Fruit fly (Drosophila melanogaster) whole organism, pupa: Measurements from ENCODE around the gene CG12507.

Experiments used
- CG10348 ChIP-seq: fragments of 200-800 bp; sonication (Bioruptor generic); IDR thresholded peaks from 2 replicates; pipeline ENCODE4 v1.3.6; 2022; ENCODE audit warnings: missing biosample characterization, missing genetic modification characterization
- CG12605 ChIP-seq: fragments of 200-800 bp; sonication (Bioruptor generic); IDR thresholded peaks from 2 replicates; pipeline ENCODE4 v1.3.6; 2022; ENCODE audit warnings: missing biosample characterization, missing genetic modification characterization
- CG15710 ChIP-seq: fragments of 200-800 bp; sonication (Bioruptor generic); optimal IDR thresholded peaks from 2 replicates; lab custom pipeline; 2018; ENCODE audit warnings: missing biosample characterization, mild to moderate bottlenecking, missing genetic modification characterization, moderate library complexity
- CG34367 ChIP-seq: fragments of 200-800 bp; sonication (Bioruptor generic); optimal IDR thresholded peaks from 2 replicates; lab custom pipeline; 2018; ENCODE audit warnings: missing biosample characterization, mild to moderate bottlenecking, missing genetic modification characterization
- CG4496 ChIP-seq: fragments of 200-800 bp; sonication (Bioruptor generic); IDR thresholded peaks from 3 replicates; pipeline ENCODE4 v1.3.6; 2022; ENCODE audit warnings: missing biosample characterization, missing genetic modification characterization
- CG9948 ChIP-seq: fragments of 200-800 bp; sonication (Bioruptor generic); optimal IDR thresholded peaks from 2 replicates; lab custom pipeline; 2018; ENCODE audit warnings: missing biosample characterization, mild to moderate bottlenecking, missing genetic modification characterization, moderate library complexity
- EcR ChIP-seq: fragments of 200-800 bp; sonication (Bioruptor generic); optimal IDR thresholded peaks from 3 replicates; lab custom pipeline; 2019; ENCODE audit warnings: missing biosample characterization, missing genetic modification characterization, mild to moderate bottlenecking, moderate library complexity, missing genetic modification reagents
- Ets98B ChIP-seq: fragments of 200-800 bp; sonication (Bioruptor generic); IDR thresholded peaks from 2 replicates; pipeline ENCODE4 v1.3.6; 2022; ENCODE audit warnings: missing biosample characterization, missing genetic modification characterization
- Pif1A ChIP-seq: fragments of 200-800 bp; sonication (Bioruptor generic); optimal IDR thresholded peaks from 3 replicates; lab custom pipeline; 2016; ENCODE audit warnings: missing biosample characterization, missing genetic modification characterization
- rn ChIP-seq: fragments of 200-800 bp; sonication (Bioruptor generic); IDR thresholded peaks from 2 replicates; pipeline ENCODE4 v1.3.6; 2022; ENCODE audit warnings: missing biosample characterization, missing genetic modification characterization

dm6 chrX:16281717-16282529 is 15.6 kb upstream of the CG12507 start:
- TF ChIP-seq CG34367 (tag; lab: Kevin White, UChicago) (no peak), CG10348 (GFP tag; lab: Robert Waterston, UW) (no peak), CG12605 (GFP tag; lab: Robert Waterston, UW) (no peak), CG15710 (no peak), Ets98B (GFP tag; lab: Robert Waterston, UW) (no peak), EcR (peak; percentile 16), CG4496 (GFP tag; lab: Robert Waterston, UW) (no peak), Pif1A (GFP tag; lab: Kevin White, UChicago) (no peak), rn (GFP tag; lab: Robert Waterston, UW) (no peak), CG9948 (tag; lab: Kevin White, UChicago) (no peak)
